Worm (Caenorhabditis elegans) whole organism, mixed stage, embryonic: ENCODE results near the gene unc-30.
A peak's percentile ranks its signal among the peaks of the same experiment; 100 is the strongest.

Source experiments
- M03D4.4 ChIP-seq: sonication (generic microtip); optimal IDR thresholded peaks from 2 replicates; lab custom pipeline; 2017; ENCODE audit warnings: mild to moderate bottlenecking, missing genetic modification characterization, missing compliant biosample characterization
- bed-3 ChIP-seq: fragments of 200-800 bp; sonication (Bioruptor generic); optimal IDR thresholded peaks from 3 replicates; lab custom pipeline; 2018; ENCODE audit warnings: mild to moderate bottlenecking, missing genetic modification characterization, moderate library complexity, missing compliant biosample characterization
- blmp-1 ChIP-seq: fragments of 150-350 bp; optimal IDR thresholded peaks from 2 replicates; lab custom pipeline; 2014; ENCODE audit warnings: missing biosample characterization, missing genetic modification characterization
- ceh-39 ChIP-seq: fragments of 150-350 bp; optimal IDR thresholded peaks from 2 replicates; lab custom pipeline; 2014; ENCODE audit warnings: missing biosample characterization, missing genetic modification characterization
- ceh-43 ChIP-seq: fragments of 200-800 bp; sonication (Bioruptor generic); optimal IDR thresholded peaks from 2 replicates; lab custom pipeline; 2018; ENCODE audit warnings: mild to moderate bottlenecking, missing genetic modification characterization, moderate library complexity, missing compliant biosample characterization
- ceh-83 ChIP-seq: fragments of 200-800 bp; sonication (Bioruptor generic); optimal IDR thresholded peaks from 2 replicates; lab custom pipeline; 2018; ENCODE audit warnings: mild to moderate bottlenecking, missing genetic modification characterization, missing compliant biosample characterization
- ces-1 ChIP-seq: fragments of 150-350 bp; optimal IDR thresholded peaks from 2 replicates; lab custom pipeline; 2014; ENCODE audit warnings: missing biosample characterization, missing genetic modification reagents, missing genetic modification characterization
- cnd-1 ChIP-seq: fragments of 200-800 bp; sonication (Bioruptor generic); optimal IDR thresholded peaks from 2 replicates; lab custom pipeline; 2018; ENCODE audit warnings: mild to moderate bottlenecking, missing genetic modification characterization, missing compliant biosample characterization
- drap-1 ChIP-seq: fragments of 200-800 bp; sonication (Bioruptor generic); optimal IDR thresholded peaks from 3 replicates; lab custom pipeline; 2018; ENCODE audit warnings: mild to moderate bottlenecking, missing genetic modification characterization, missing compliant biosample characterization
- elt-1 ChIP-seq: sonication (generic microtip); optimal IDR thresholded peaks from 2 replicates; lab custom pipeline; 2017; ENCODE audit warnings: missing genetic modification characterization, mild to moderate bottlenecking, missing compliant biosample characterization, antibody characterized with exemption, moderate library complexity, borderline replicate concordance; ENCODE audit not compliant: insufficient read depth
- elt-3 ChIP-seq: fragments of 150-350 bp; optimal IDR thresholded peaks from 2 replicates; lab custom pipeline; 2014; ENCODE audit warnings: missing biosample characterization, missing genetic modification characterization
- flh-1 ChIP-seq: fragments of 200-800 bp; sonication (Bioruptor generic); optimal IDR thresholded peaks from 2 replicates; lab custom pipeline; 2018; ENCODE audit warnings: mild to moderate bottlenecking, missing genetic modification characterization, moderate library complexity, missing compliant biosample characterization
- ham-2 ChIP-seq: fragments of 200-800 bp; sonication (Bioruptor generic); optimal IDR thresholded peaks from 2 replicates; lab custom pipeline; 2018; ENCODE audit warnings: mild to moderate bottlenecking, missing genetic modification characterization, missing compliant biosample characterization
- hlh-1 ChIP-seq: fragments of 150-350 bp; optimal IDR thresholded peaks from 2 replicates; lab custom pipeline; 2014; ENCODE audit warnings: missing biosample characterization, missing genetic modification reagents, missing genetic modification characterization
- lin-13 ChIP-seq: fragments of 150-350 bp; optimal IDR thresholded peaks from 2 replicates; lab custom pipeline; 2014; ENCODE audit warnings: missing biosample characterization, missing genetic modification characterization
- lin-32 ChIP-seq: fragments of 200-800 bp; sonication (Bioruptor generic); optimal IDR thresholded peaks from 2 replicates; lab custom pipeline; 2018; ENCODE audit warnings: mild to moderate bottlenecking, missing genetic modification characterization, missing compliant biosample characterization
- lsy-2 ChIP-seq: fragments of 150-350 bp; optimal IDR thresholded peaks from 2 replicates; lab custom pipeline; 2014; ENCODE audit warnings: missing biosample characterization, missing genetic modification characterization
- mab-5 ChIP-seq: fragments of 150-350 bp; optimal IDR thresholded peaks from 2 replicates; lab custom pipeline; 2014; ENCODE audit warnings: missing biosample characterization, missing genetic modification characterization
- mep-1 ChIP-seq: fragments of 150-350 bp; optimal IDR thresholded peaks from 2 replicates; lab custom pipeline; 2017; ENCODE audit warnings: missing biosample characterization, missing genetic modification reagents, missing genetic modification characterization, inconsistent platforms
- mls-2 ChIP-seq: sonication (generic microtip); optimal IDR thresholded peaks from 2 replicates; lab custom pipeline; 2016; ENCODE audit warnings: mild to moderate bottlenecking, missing genetic modification characterization, moderate library complexity, missing compliant biosample characterization
- nhr-12 ChIP-seq: fragments of 150-350 bp; optimal IDR thresholded peaks from 2 replicates; lab custom pipeline; 2014; ENCODE audit warnings: missing biosample characterization, missing genetic modification characterization
- nhr-2 ChIP-seq: fragments of 150-350 bp; optimal IDR thresholded peaks from 2 replicates; lab custom pipeline; 2014; ENCODE audit warnings: missing biosample characterization, missing genetic modification characterization
- nhr-237 ChIP-seq: fragments of 150-350 bp; optimal IDR thresholded peaks from 2 replicates; lab custom pipeline; 2014; ENCODE audit warnings: missing biosample characterization, missing genetic modification characterization
- nhr-28 ChIP-seq: fragments of 150-350 bp; optimal IDR thresholded peaks from 2 replicates; lab custom pipeline; 2014; ENCODE audit warnings: missing biosample characterization, missing genetic modification characterization
- pha-4 ChIP-seq: fragments of 150-350 bp; optimal IDR thresholded peaks from 2 replicates; lab custom pipeline; 2018; ENCODE audit warnings: missing biosample characterization, missing genetic modification reagents, missing genetic modification characterization
- sem-2 ChIP-seq: fragments of 200-800 bp; sonication (Bioruptor generic); optimal IDR thresholded peaks from 2 replicates; lab custom pipeline; 2018; ENCODE audit warnings: mild to moderate bottlenecking, missing genetic modification characterization, missing compliant biosample characterization
- sptf-1 ChIP-seq: sonication (generic microtip); optimal IDR thresholded peaks from 2 replicates; lab custom pipeline; 2017; ENCODE audit warnings: mild to moderate bottlenecking, missing genetic modification characterization, moderate library complexity, missing compliant biosample characterization
- tbx-8 ChIP-seq: fragments of 200-800 bp; sonication (Bioruptor generic); optimal IDR thresholded peaks from 2 replicates; lab custom pipeline; 2018; ENCODE audit warnings: mild to moderate bottlenecking, missing genetic modification characterization, moderate library complexity, missing compliant biosample characterization
- unc-120 ChIP-seq: sonication (generic microtip); optimal IDR thresholded peaks from 2 replicates; lab custom pipeline; 2017; ENCODE audit warnings: missing genetic modification characterization, missing compliant biosample characterization; ENCODE audit not compliant: poor library complexity, severe bottlenecking
- unc-39 ChIP-seq: fragments of 150-350 bp; optimal IDR thresholded peaks from 2 replicates; lab custom pipeline; 2014; ENCODE audit warnings: missing biosample characterization, missing genetic modification characterization
- unc-62 ChIP-seq: fragments of 150-350 bp; optimal IDR thresholded peaks from 2 replicates; lab custom pipeline; 2014; ENCODE audit warnings: missing biosample characterization, missing genetic modification reagents, missing genetic modification characterization
- zip-8 ChIP-seq: fragments of 150-350 bp; optimal IDR thresholded peaks from 2 replicates; lab custom pipeline; 2014; ENCODE audit warnings: missing biosample characterization, missing genetic modification characterization

The unc-30 gene

ce11 chrIV:13112982-13113381, 5.8 kb upstream of the unc-30 start, which contains the start of gene best-2:
Gene best-2, minus strand, starts transcription at chrIV:13113082.
- TF ChIP-seq unc-39 (no peak), drap-1 (GFP tag; lab: Kevin White, UChicago) (no peak), mls-2 (no peak), sem-2 (GFP tag; lab: Kevin White, UChicago) (no peak), mab-5 (tag; lab: Kevin White, UChicago) (no peak), nhr-12 (tag; lab: Kevin White, UChicago) (no peak), elt-1 (tag; lab: Kevin White, UChicago) (no peak), unc-62 (GFP tag; lab: Kevin White, UChicago) (no peak), M03D4.4 (tag; lab: Kevin White, UChicago) (no peak), nhr-237 (tag; lab: Kevin White, UChicago) (no peak), lin-32 (no peak), tbx-8 (no peak), nhr-28 (tag; lab: Kevin White, UChicago) (no peak), blmp-1 (no peak), pha-4 (no peak), ceh-83 (GFP tag; lab: Kevin White, UChicago) (no peak), sptf-1 (no peak), zip-8 (tag; lab: Kevin White, UChicago) (no peak), ham-2 (GFP tag; lab: Kevin White, UChicago) (no peak), lsy-2 (tag; lab: Kevin White, UChicago) (no peak)

ce11 chrIV:13116679-13117078, 2.1 kb upstream of the unc-30 start:
- TF ChIP-seq elt-3 (tag; lab: Kevin White, UChicago), result no peak
- TF ChIP-seq pha-4, result no peak
- TF ChIP-seq cnd-1 (tag; lab: Kevin White, UChicago), result peak; percentile 51
- no peak for TF ChIP-seq flh-1 (GFP tag; lab: Kevin White, UChicago)
- no peak for TF ChIP-seq ces-1 (GFP tag; lab: Kevin White, UChicago)
- TF ChIP-seq hlh-1 (tag; lab: Kevin White, UChicago), result no peak
- no peak for TF ChIP-seq unc-120 (tag; lab: Kevin White, UChicago)
- no peak for TF ChIP-seq mep-1 (tag; lab: Kevin White, UChicago)
- TF ChIP-seq mls-2, result no peak
- TF ChIP-seq zip-8 (tag; lab: Kevin White, UChicago), result peak; percentile 60
- TF ChIP-seq unc-62 (GFP tag; lab: Kevin White, UChicago), result peak; percentile 3
- no peak for TF ChIP-seq ceh-39 (tag; lab: Kevin White, UChicago)
- TF ChIP-seq blmp-1, result no peak
- no peak for TF ChIP-seq sem-2 (GFP tag; lab: Kevin White, UChicago)
- TF ChIP-seq unc-39, result no peak
- no peak for TF ChIP-seq ceh-83 (GFP tag; lab: Kevin White, UChicago)
- TF ChIP-seq drap-1 (GFP tag; lab: Kevin White, UChicago), result no peak
- no peak for TF ChIP-seq lin-13 (tag; lab: Kevin White, UChicago)
- no peak for TF ChIP-seq M03D4.4 (tag; lab: Kevin White, UChicago)
- TF ChIP-seq elt-1 (tag; lab: Kevin White, UChicago), result no peak
- no peak for TF ChIP-seq bed-3 (GFP tag; lab: Kevin White, UChicago)
- TF ChIP-seq ceh-43, result no peak
- peak; percentile 59 for TF ChIP-seq nhr-2 (tag; lab: Kevin White, UChicago)
- TF ChIP-seq nhr-12 (tag; lab: Kevin White, UChicago), result no peak

ce11 chrIV:13121396-13121795, 2.6 kb downstream of the unc-30 start:
- TF ChIP-seq ces-1 (GFP tag; lab: Kevin White, UChicago) (peak; percentile 67), drap-1 (GFP tag; lab: Kevin White, UChicago) (no peak), ceh-43 (no peak), elt-1 (tag; lab: Kevin White, UChicago) (no peak), mab-5 (tag; lab: Kevin White, UChicago) (no peak), lin-13 (tag; lab: Kevin White, UChicago) (no peak), hlh-1 (tag; lab: Kevin White, UChicago) (no peak), M03D4.4 (tag; lab: Kevin White, UChicago) (no peak), tbx-8 (no peak), cnd-1 (tag; lab: Kevin White, UChicago) (peak; percentile 57), bed-3 (GFP tag; lab: Kevin White, UChicago) (no peak), mep-1 (tag; lab: Kevin White, UChicago) (no peak), sptf-1 (no peak)
- TF ChIP-seq, all 35 proteins: peak for 2

ce11 chrIV:13125999-13126398, 7.2 kb downstream of the unc-30 start:
- TF ChIP-seq unc-62 (GFP tag; lab: Kevin White, UChicago) (peak; percentile 17), hlh-1 (tag; lab: Kevin White, UChicago) (peak; percentile 92), blmp-1 (no peak), zip-8 (tag; lab: Kevin White, UChicago) (no peak), mls-2 (no peak), elt-3 (tag; lab: Kevin White, UChicago) (no peak)
